Fruit fly (Drosophila melanogaster) whole organism, embryonic: ENCODE data around the gene bon.
A peak's percentile ranks its signal among the peaks of the same experiment; 100 is the strongest.

Source experiments
- Awh ChIP-seq: fragments of 200-800 bp; sonication (Bioruptor generic); IDR thresholded peaks from 2 replicates; pipeline ENCODE4, ENCODE4 v1.3.6; 2022; ENCODE audit warnings: missing biosample characterization, missing genetic modification characterization
- BEAF-32 ChIP-seq: fragments of 200-800 bp; sonication (Bioruptor generic); optimal IDR thresholded peaks from 3 replicates; lab custom pipeline; 2017; ENCODE audit warnings: missing biosample characterization, missing genetic modification characterization, mild to moderate bottlenecking, moderate library complexity, missing genetic modification reagents
- CG10321 ChIP-seq: fragments of 200-800 bp; sonication (Bioruptor generic); IDR thresholded peaks from 2 replicates; pipeline ENCODE4 v1.3.6; 2022; ENCODE audit warnings: missing biosample characterization, missing genetic modification characterization
- CG10565 ChIP-seq: fragments of 200-800 bp; sonication (Bioruptor generic); optimal IDR thresholded peaks from 3 replicates; lab custom pipeline; 2016; ENCODE audit warnings: missing biosample characterization, mild to moderate bottlenecking, missing genetic modification characterization
- CG11247 ChIP-seq: fragments of 200-800 bp; sonication (Bioruptor generic); IDR thresholded peaks from 2 replicates; pipeline ENCODE4 v1.3.6; 2022; ENCODE audit warnings: missing biosample characterization, missing genetic modification characterization
- CG12299 ChIP-seq: fragments of 200-800 bp; sonication (Bioruptor generic); optimal IDR thresholded peaks from 2 replicates; lab custom pipeline; 2018; ENCODE audit warnings: missing biosample characterization, mild to moderate bottlenecking, missing genetic modification characterization
- CG13287 ChIP-seq: fragments of 200-800 bp; sonication (Bioruptor generic); IDR thresholded peaks from 2 replicates; pipeline ENCODE4 v1.3.6; 2022; ENCODE audit warnings: missing biosample characterization, missing genetic modification characterization; ENCODE audit not compliant: partially characterized antibody
- CG13296 ChIP-seq: fragments of 200-800 bp; sonication (Bioruptor generic); optimal IDR thresholded peaks from 3 replicates; lab custom pipeline; 2018; ENCODE audit warnings: missing biosample characterization, mild to moderate bottlenecking, missing genetic modification characterization
- CG14667 ChIP-seq: fragments of 200-800 bp; sonication (Bioruptor generic); IDR thresholded peaks from 2 replicates; pipeline ENCODE4 v1.3.6; 2022; ENCODE audit warnings: missing biosample characterization, missing genetic modification characterization
- CG15479 ChIP-seq: fragments of 200-800 bp; sonication (Bioruptor generic); optimal IDR thresholded peaks from 3 replicates; lab custom pipeline; 2019; ENCODE audit warnings: missing biosample characterization, mild to moderate bottlenecking, missing genetic modification characterization, moderate library complexity
- CG2202 ChIP-seq: fragments of 200-800 bp; sonication (Bioruptor generic); optimal IDR thresholded peaks from 2 replicates; lab custom pipeline; 2018; ENCODE audit warnings: missing biosample characterization, mild to moderate bottlenecking, missing genetic modification characterization
- CG3163 ChIP-seq: fragments of 200-800 bp; sonication (Bioruptor generic); optimal IDR thresholded peaks from 3 replicates; lab custom pipeline; 2016; ENCODE audit warnings: missing biosample characterization, missing genetic modification characterization
- CG32532 ChIP-seq: fragments of 200-800 bp; sonication (Bioruptor generic); IDR thresholded peaks from 2 replicates; pipeline ENCODE4 v1.3.6; 2022; ENCODE audit warnings: missing biosample characterization, missing genetic modification characterization
- CG32772 ChIP-seq: fragments of 200-800 bp; sonication (Bioruptor generic); IDR thresholded peaks from 2 replicates; pipeline ENCODE4 v1.3.6; 2022; ENCODE audit warnings: missing biosample characterization, missing genetic modification characterization
- CG4707 ChIP-seq: fragments of 200-800 bp; sonication (Bioruptor generic); optimal IDR thresholded peaks from 2 replicates; lab custom pipeline; 2018; ENCODE audit warnings: missing biosample characterization, mild to moderate bottlenecking, missing genetic modification characterization, moderate library complexity
- CG4820 ChIP-seq: fragments of 200-800 bp; sonication (Bioruptor generic); optimal IDR thresholded peaks from 3 replicates; lab custom pipeline; 2016; ENCODE audit warnings: missing biosample characterization, missing genetic modification characterization
- CG7372 ChIP-seq: fragments of 200-800 bp; sonication (Bioruptor generic); IDR thresholded peaks from 2 replicates; pipeline ENCODE4 v1.3.6; 2022; ENCODE audit warnings: missing biosample characterization, missing genetic modification characterization
- CG7745 ChIP-seq: fragments of 200-800 bp; sonication (Bioruptor generic); optimal IDR thresholded peaks from 2 replicates; lab custom pipeline; 2018; ENCODE audit warnings: missing biosample characterization, mild to moderate bottlenecking, missing genetic modification characterization, moderate library complexity
- CG9797 ChIP-seq: fragments of 200-800 bp; sonication (Bioruptor generic); optimal IDR thresholded peaks from 3 replicates; lab custom pipeline; 2018; ENCODE audit warnings: missing biosample characterization, mild to moderate bottlenecking, missing genetic modification characterization
- CG9876 ChIP-seq: fragments of 200-800 bp; sonication (Bioruptor generic); optimal IDR thresholded peaks from 2 replicates; lab custom pipeline; 2016; ENCODE audit warnings: missing biosample characterization, missing genetic modification characterization
- CTCF ChIP-seq: fragments of 200-800 bp; sonication (Bioruptor generic); optimal IDR thresholded peaks from 2 replicates; lab custom pipeline; 2017; ENCODE audit warnings: missing biosample characterization, mild to moderate bottlenecking, missing genetic modification characterization, moderate library complexity
- CkIIα-i1 ChIP-seq: fragments of 200-800 bp; sonication (Bioruptor generic); IDR thresholded peaks from 2 replicates; pipeline ENCODE4 v1.3.6; 2022; ENCODE audit warnings: missing biosample characterization, missing genetic modification characterization
- D19B ChIP-seq: fragments of 200-800 bp; sonication (Bioruptor generic); optimal IDR thresholded peaks from 2 replicates; lab custom pipeline; 2017; ENCODE audit warnings: missing biosample characterization, mild to moderate bottlenecking, missing genetic modification characterization
- Dip2 ChIP-seq: fragments of 200-800 bp; sonication (Bioruptor generic); IDR thresholded peaks from 2 replicates; pipeline ENCODE4 v1.3.6; 2022; ENCODE audit warnings: missing biosample characterization, missing genetic modification characterization
- Ets97D ChIP-seq: fragments of 200-800 bp; sonication (Bioruptor generic); optimal IDR thresholded peaks from 3 replicates; lab custom pipeline; 2016; ENCODE audit warnings: missing biosample characterization, missing genetic modification characterization
- Fer2 ChIP-seq: fragments of 200-800 bp; sonication (Bioruptor generic); optimal IDR thresholded peaks from 2 replicates; lab custom pipeline; 2018; ENCODE audit warnings: missing biosample characterization, mild to moderate bottlenecking, missing genetic modification characterization, moderate library complexity
- HHEX ChIP-seq: fragments of 200-800 bp; sonication (Bioruptor generic); optimal IDR thresholded peaks from 3 replicates; lab custom pipeline; 2017; ENCODE audit warnings: missing biosample characterization, mild to moderate bottlenecking, missing genetic modification characterization, missing genetic modification reagents
- HLH4C ChIP-seq: fragments of 200-800 bp; sonication (Bioruptor generic); IDR thresholded peaks from 3 replicates; pipeline ENCODE4 v1.3.6; 2022; ENCODE audit warnings: missing biosample characterization, missing genetic modification characterization; ENCODE audit not compliant: partially characterized antibody
- Lpt ChIP-seq: fragments of >200 bp; optimal IDR thresholded peaks from 2 replicates; lab custom pipeline; 2018; ENCODE audit warnings: missing biosample characterization, missing genetic modification characterization
- Mrtf ChIP-seq: fragments of 200-800 bp; sonication (Bioruptor generic); IDR thresholded peaks from 3 replicates; pipeline ENCODE4 v1.3.6; 2022; ENCODE audit warnings: missing biosample characterization, missing genetic modification characterization
- NC2β ChIP-seq: fragments of 200-800 bp; sonication (Bioruptor generic); optimal IDR thresholded peaks from 2 replicates; lab custom pipeline; 2016; ENCODE audit warnings: missing biosample characterization, missing genetic modification characterization
- NK7.1 ChIP-seq: fragments of 200-800 bp; sonication (Bioruptor generic); optimal IDR thresholded peaks from 3 replicates; lab custom pipeline; 2016; ENCODE audit warnings: missing biosample characterization, missing genetic modification characterization
- Tbp ChIP-seq: fragments of >200 bp; optimal IDR thresholded peaks from 2 replicates; lab custom pipeline; 2018; ENCODE audit warnings: missing biosample characterization, missing genetic modification characterization
- Trl ChIP-seq, 3 experiments: fragments of >200 bp in 2 of 3; fragments of 200-800 bp in 1 of 3; sonication (Bioruptor generic) in 1 of 3; optimal IDR thresholded peaks; 2 replicates in 1 of 3; 3 replicates in 2 of 3; lab custom pipeline; 2016 to 2017; ENCODE audit warnings: missing biosample characterization in 1 of 3, missing genetic modification characterization in 1 of 3
- ash1 ChIP-seq: fragments of 200-800 bp; sonication (Bioruptor generic); optimal IDR thresholded peaks from 2 replicates; lab custom pipeline; 2018; ENCODE audit warnings: missing biosample characterization, mild to moderate bottlenecking, missing genetic modification characterization
- chif ChIP-seq, 2 experiments: fragments of 200-800 bp; sonication (Bioruptor generic); optimal IDR thresholded peaks; 3 replicates each; lab custom pipeline; 2016; ENCODE audit warnings: missing biosample characterization in 2 of 2, missing genetic modification characterization in 2 of 2
- dmrt11E ChIP-seq: fragments of 200-800 bp; sonication (Bioruptor generic); optimal IDR thresholded peaks from 3 replicates; lab custom pipeline; 2018; ENCODE audit warnings: missing biosample characterization, mild to moderate bottlenecking, missing genetic modification characterization, moderate library complexity
- gsb ChIP-seq: fragments of 200-800 bp; sonication (Bioruptor generic); IDR thresholded peaks from 2 replicates; pipeline ENCODE4 v1.3.6; 2022; ENCODE audit warnings: missing biosample characterization, missing genetic modification characterization
- gt ChIP-seq: fragments of 200-800 bp; sonication (Bioruptor generic); IDR thresholded peaks from 2 replicates; pipeline ENCODE4 v1.3.6; 2022; ENCODE audit warnings: missing biosample characterization, missing genetic modification characterization
- hb ChIP-seq: fragments of 200-800 bp; sonication (Bioruptor generic); IDR thresholded peaks from 3 replicates; pipeline ENCODE4 v1.3.6; 2022; ENCODE audit warnings: missing biosample characterization, missing genetic modification characterization; ENCODE audit not compliant: partially characterized antibody
- ind ChIP-seq: fragments of 200-800 bp; sonication (Bioruptor generic); optimal IDR thresholded peaks from 3 replicates; lab custom pipeline; 2016; ENCODE audit warnings: missing biosample characterization, missing genetic modification characterization
- mld ChIP-seq: fragments of 200-800 bp; sonication (Bioruptor generic); IDR thresholded peaks from 3 replicates; pipeline ENCODE4 v1.3.6; 2022; ENCODE audit warnings: missing biosample characterization, missing genetic modification characterization; ENCODE audit not compliant: partially characterized antibody
- pfk ChIP-seq: fragments of 200-800 bp; sonication (Bioruptor generic); optimal IDR thresholded peaks from 2 replicates; lab custom pipeline; 2018; ENCODE audit warnings: missing biosample characterization, mild to moderate bottlenecking, missing genetic modification characterization, moderate library complexity
- pum ChIP-seq: fragments of 200-800 bp; sonication (Bioruptor generic); optimal IDR thresholded peaks from 2 replicates; lab custom pipeline; 2016; ENCODE audit warnings: missing biosample characterization, missing genetic modification characterization
- pzg ChIP-seq: fragments of 200-800 bp; sonication (Bioruptor generic); optimal IDR thresholded peaks from 3 replicates; lab custom pipeline; 2018; ENCODE audit warnings: missing biosample characterization, mild to moderate bottlenecking, missing genetic modification characterization, moderate library complexity
- sc ChIP-seq, 3 experiments: fragments of >200 bp in 2 of 3; fragments of 200-800 bp in 1 of 3; sonication (Bioruptor generic) in 1 of 3; optimal IDR thresholded peaks; 2 replicates in 2 of 3; 3 replicates in 1 of 3; lab custom pipeline; 2017; ENCODE audit warnings: mild to moderate bottlenecking in 1 of 3, missing biosample characterization in 1 of 3, missing genetic modification characterization in 1 of 3, missing genetic modification reagents in 1 of 3
- sens-2 ChIP-seq: fragments of 200-800 bp; sonication (Bioruptor generic); IDR thresholded peaks from 2 replicates; pipeline ENCODE4 v1.3.6; 2022; ENCODE audit warnings: missing biosample characterization, missing genetic modification characterization
- seq ChIP-seq: fragments of 200-800 bp; sonication (Bioruptor generic); IDR thresholded peaks from 2 replicates; pipeline ENCODE4 v1.3.6; 2022; ENCODE audit warnings: missing biosample characterization, missing genetic modification characterization
- toy ChIP-seq: fragments of 200-800 bp; sonication (Bioruptor generic); IDR thresholded peaks from 2 replicates; pipeline ENCODE4 v1.3.6; 2022; ENCODE audit warnings: missing biosample characterization, missing genetic modification characterization

The bon gene

DNA sequence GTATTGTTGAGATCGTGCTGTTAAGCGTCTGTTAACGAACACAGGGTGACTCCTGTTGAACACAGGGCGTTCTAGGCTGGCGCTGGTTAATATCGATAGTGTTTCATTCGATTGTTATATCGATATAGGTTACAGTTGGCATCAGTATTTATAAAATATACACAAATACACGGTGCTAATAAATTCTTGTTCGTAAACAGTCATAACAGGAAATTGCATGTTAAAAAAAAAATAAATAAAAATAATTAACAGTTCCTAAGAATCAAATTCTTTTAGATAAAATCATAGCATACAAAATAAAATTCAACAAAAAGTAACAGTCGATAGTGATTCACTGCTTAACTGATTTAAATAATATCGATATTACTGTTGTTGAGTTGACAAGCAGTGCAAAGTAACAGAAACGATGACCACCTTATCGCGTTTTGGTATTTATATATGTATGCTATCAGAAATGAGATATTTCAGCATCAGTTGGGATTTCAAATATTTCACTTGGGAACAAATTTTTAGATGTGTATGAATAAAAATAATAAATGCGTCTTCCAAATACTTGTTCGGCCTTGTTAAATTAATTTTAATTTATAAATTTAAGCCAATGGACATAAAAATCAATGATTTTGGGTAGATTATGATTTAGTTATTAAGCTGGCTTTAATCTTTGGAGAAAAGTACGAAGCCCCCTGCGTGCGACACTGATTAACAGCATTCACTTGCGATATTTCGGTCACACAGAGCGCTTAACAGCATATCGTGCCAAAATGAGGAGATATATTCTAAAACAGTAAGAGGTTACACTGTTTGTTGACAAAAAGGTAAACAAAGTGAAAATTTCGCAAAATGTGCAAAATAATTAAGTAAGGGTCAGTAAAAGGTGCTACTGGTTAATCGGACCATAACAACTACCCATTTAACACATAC, 42.0 kb downstream of the bon start, which contains the start of the genes Pi3K92E and Lrrk (continued):
- TF ChIP-seq pfk (GFP tag; lab: Kevin White, UChicago) (peak; percentile 1), CG13287 (GFP tag; lab: Robert Waterston, UW) (peak; percentile 79), toy (GFP tag; lab: Robert Waterston, UW) (no peak), hb (GFP tag; lab: Robert Waterston, UW) (peak; percentile 90), CG4707 (peak; percentile 22), CG32532 (GFP tag; lab: Robert Waterston, UW) (peak; percentile 28; the same call in 1 of the 2 replicates), gsb (GFP tag; lab: Robert Waterston, UW) (no peak), gt (no peak), CG15479 (GFP tag; lab: Kevin White, UChicago) (no peak), pum (no peak), sc (optimal IDR thresholded peaks at IDR 0.05; lab: Kevin White, UChicago) (no peak), sc (GFP tag; optimal IDR thresholded peaks at IDR 0.05; lab: Kevin White, UChicago) (no peak), CG4820 (peak; percentile 27), ash1 (GFP tag; lab: Kevin White, UChicago) (no peak), HLH4C (GFP tag; lab: Robert Waterston, UW) (peak; percentile 91), CTCF (GFP tag; lab: Kevin White, UChicago) (no peak), pzg (GFP tag; lab: Kevin White, UChicago) (peak; percentile 53), CG9876 (GFP tag; lab: Kevin White, UChicago) (no peak), Mrtf (GFP tag; lab: Robert Waterston, UW) (no peak; the same call in 2 of the 3 replicates), CG7745 (tag; lab: Kevin White, UChicago) (no peak), Ets97D (GFP tag; lab: Kevin White, UChicago) (no peak), CG2202 (tag; lab: Kevin White, UChicago) (no peak), NC2β (GFP tag; lab: Kevin White, UChicago) (no peak), HHEX (GFP tag; lab: Kevin White, UChicago) (peak; percentile 1), CG10565 (GFP tag; lab: Kevin White, UChicago) (no peak), ind (GFP tag; lab: Kevin White, UChicago) (no peak), CG13296 (no peak), CG11247 (GFP tag; lab: Robert Waterston, UW) (no peak), NK7.1 (GFP tag; lab: Kevin White, UChicago) (no peak), mld (GFP tag; lab: Robert Waterston, UW) (peak; percentile 83; the same call in 2 of the 3 replicates), CG12299 (no peak), Dip2 (GFP tag; lab: Robert Waterston, UW) (no peak), Awh (GFP tag; lab: Robert Waterston, UW) (no peak), CG14667 (GFP tag; lab: Robert Waterston, UW) (no peak), Trl (optimal IDR thresholded peaks at IDR 0.05; lab: Kevin White, UChicago) (no peak), Trl (GFP tag; optimal IDR thresholded peaks at IDR 0.05; lab: Kevin White, UChicago) (no peak), CG9797 (GFP tag; lab: Kevin White, UChicago) (peak; percentile 51), dmrt11E (no peak), BEAF-32 (peak; percentile 84), CG3163 (GFP tag; lab: Kevin White, UChicago) (no peak), Lpt (no peak), CG32772 (GFP tag; lab: Robert Waterston, UW) (no peak), chif (GFP tag; optimal IDR thresholded peaks at IDR 0.05; lab: Kevin White, UChicago) (no peak), CG7372 (GFP tag; lab: Robert Waterston, UW) (no peak), Fer2 (tag; lab: Kevin White, UChicago) (no peak), Tbp (GFP tag; lab: Kevin White, UChicago) (no peak), sens-2 (GFP tag; lab: Robert Waterston, UW) (no peak), D19B (no peak), CG10321 (GFP tag; lab: Robert Waterston, UW) (no peak), seq (GFP tag; lab: Robert Waterston, UW) (no peak), CkIIα-i1 (GFP tag; lab: Robert Waterston, UW) (no peak)
